Worm (Caenorhabditis elegans) whole organism, young adult: ENCODE data around the gene cey-4.

Experiments used
- C06A6.2 ChIP-seq: fragments of 200-800 bp; sonication (Bioruptor generic); conservative IDR thresholded peaks from 2 replicates; pipeline ENCODE4 v1.3.6; 2022; ENCODE audit warnings: missing genetic modification characterization, missing compliant biosample characterization
- D2030.7 ChIP-seq: fragments of 200-800 bp; sonication (Bioruptor generic); IDR thresholded peaks from 2 replicates; pipeline ENCODE4 v1.3.6; 2022; ENCODE audit warnings: missing genetic modification reagents, missing genetic modification characterization, missing compliant biosample characterization
- F23B12.7 ChIP-seq: sonication (generic microtip); optimal IDR thresholded peaks from 2 replicates; lab custom pipeline; 2017; ENCODE audit warnings: missing genetic modification characterization, mild to moderate bottlenecking, missing compliant biosample characterization, antibody characterized with exemption, moderate library complexity; ENCODE audit not compliant: insufficient read depth
- F33H1.4 ChIP-seq: fragments of 200-800 bp; sonication (Bioruptor generic); IDR thresholded peaks from 2 replicates; pipeline ENCODE4 v1.3.6; 2022; ENCODE audit warnings: missing genetic modification reagents, missing genetic modification characterization, missing compliant biosample characterization
- F57C9.4 ChIP-seq: sonication (generic microtip); optimal IDR thresholded peaks from 2 replicates; lab custom pipeline; 2017; ENCODE audit warnings: mild to moderate bottlenecking, missing genetic modification characterization, missing compliant biosample characterization
- T07F8.4 ChIP-seq: sonication (generic microtip); optimal IDR thresholded peaks from 2 replicates; lab custom pipeline; 2016; ENCODE audit warnings: mild to moderate bottlenecking, missing genetic modification characterization, moderate library complexity, missing compliant biosample characterization
- Y53F4B.3 ChIP-seq: fragments of 200-800 bp; sonication (Bioruptor generic); IDR thresholded peaks from 2 replicates; pipeline ENCODE4 v1.3.6; 2022; ENCODE audit warnings: missing genetic modification reagents, missing genetic modification characterization, missing compliant biosample characterization
- Y53G8AR.9 ChIP-seq: fragments of 200-800 bp; sonication (Bioruptor generic); conservative IDR thresholded peaks from 2 replicates; pipeline ENCODE4 v1.3.6; 2022; ENCODE audit warnings: missing genetic modification reagents, missing genetic modification characterization, missing compliant biosample characterization
- Y67H2A.10 ChIP-seq: fragments of 200-800 bp; sonication (Bioruptor generic); conservative IDR thresholded peaks from 2 replicates; pipeline ENCODE4 v1.3.6; 2022; ENCODE audit warnings: missing genetic modification reagents, missing genetic modification characterization, missing compliant biosample characterization
- Y79H2A.3 ChIP-seq: fragments of 200-800 bp; sonication (Bioruptor generic); conservative IDR thresholded peaks from 2 replicates; pipeline ENCODE4 v1.3.6; 2022; ENCODE audit warnings: missing genetic modification reagents, missing genetic modification characterization, missing compliant biosample characterization
- ama-1 ChIP-seq, 3 experiments: fragments of 150-350 bp in 1 of 3; sonication (generic microtip) in 2 of 3; optimal IDR thresholded peaks; 2 replicates each; lab custom pipeline; 2014 to 2018; ENCODE audit warnings: missing biosample characterization in 2 of 3, missing genetic modification characterization in 2 of 3, missing genetic modification reagents in 2 of 3
- attf-3 ChIP-seq: fragments of 200-800 bp; sonication (Bioruptor generic); conservative IDR thresholded peaks from 2 replicates; pipeline ENCODE4 v1.3.6; 2022; ENCODE audit warnings: missing genetic modification reagents, missing genetic modification characterization, missing compliant biosample characterization
- bed-1 ChIP-seq: fragments of 200-800 bp; sonication (Bioruptor generic); IDR thresholded peaks from 2 replicates; pipeline ENCODE4 v1.3.6; 2022; ENCODE audit warnings: missing genetic modification reagents, missing genetic modification characterization, missing compliant biosample characterization
- cebp-1 ChIP-seq, 2 experiments: fragments of 200-800 bp in 1 of 2; sonication (Bioruptor generic) in 1 of 2; sonication (generic microtip) in 1 of 2; IDR thresholded peaks in 1 of 2; optimal IDR thresholded peaks in 1 of 2; 2 replicates each; pipeline versions ENCODE4 v1.3.6 to Lab custom; 2017 to 2022; ENCODE audit warnings: missing compliant biosample characterization in 2 of 2, missing genetic modification characterization in 2 of 2, mild to moderate bottlenecking in 1 of 2, missing genetic modification reagents in 1 of 2, moderate library complexity in 1 of 2
- cebp-2 ChIP-seq: fragments of 200-800 bp; sonication (Bioruptor generic); IDR thresholded peaks from 2 replicates; pipeline ENCODE4 v1.3.6; 2022; ENCODE audit warnings: missing genetic modification characterization, missing compliant biosample characterization
- ceh-58 ChIP-seq: fragments of 200-800 bp; sonication (Bioruptor generic); IDR thresholded peaks from 2 replicates; pipeline ENCODE4 v1.3.6; 2022; ENCODE audit warnings: missing genetic modification characterization, missing compliant biosample characterization
- ceh-91 ChIP-seq: fragments of 200-800 bp; sonication (Bioruptor generic); IDR thresholded peaks from 2 replicates; pipeline ENCODE4 v1.3.6; 2022; ENCODE audit warnings: missing genetic modification reagents, missing genetic modification characterization, missing compliant biosample characterization
- chd-7 ChIP-seq: sonication (generic microtip); optimal IDR thresholded peaks from 2 replicates; lab custom pipeline; 2016; ENCODE audit warnings: mild to moderate bottlenecking, missing genetic modification characterization, moderate library complexity, missing compliant biosample characterization
- dox-1 ChIP-seq: fragments of 200-800 bp; sonication (Bioruptor generic); IDR thresholded peaks from 2 replicates; pipeline ENCODE4 v1.3.6; 2022; ENCODE audit warnings: missing genetic modification reagents, missing genetic modification characterization, missing compliant biosample characterization
- dpff-1 ChIP-seq: sonication (generic microtip); optimal IDR thresholded peaks from 2 replicates; lab custom pipeline; 2017; ENCODE audit warnings: mild to moderate bottlenecking, missing genetic modification characterization, missing compliant biosample characterization
- efl-1 ChIP-seq: fragments of 150-350 bp; optimal IDR thresholded peaks from 2 replicates; lab custom pipeline; 2014; ENCODE audit warnings: missing biosample characterization, missing genetic modification reagents, missing genetic modification characterization
- ets-4 ChIP-seq: fragments of 200-800 bp; sonication (Bioruptor generic); optimal IDR thresholded peaks from 2 replicates; lab custom pipeline; 2018; ENCODE audit warnings: mild to moderate bottlenecking, missing genetic modification characterization, missing compliant biosample characterization
- him-1 ChIP-seq: sonication (generic microtip); optimal IDR thresholded peaks from 2 replicates; lab custom pipeline; 2016; ENCODE audit warnings: missing genotype, missing genetic modification reagents, missing genetic modification characterization, missing compliant biosample characterization
- hrde-1 ChIP-seq: sonication (generic microtip); optimal IDR thresholded peaks from 2 replicates; lab custom pipeline; 2016; ENCODE audit warnings: missing genetic modification characterization, mild to moderate bottlenecking, missing compliant biosample characterization, moderate library complexity, missing genotype, missing genetic modification reagents, borderline replicate concordance
- hsf-1 ChIP-seq: fragments of 200-800 bp; sonication (Bioruptor generic); IDR thresholded peaks from 2 replicates; pipeline ENCODE4 v1.3.6; 2022; ENCODE audit warnings: missing genetic modification reagents, missing genetic modification characterization, missing compliant biosample characterization
- lag-1 ChIP-seq: fragments of 200-800 bp; sonication (Bioruptor generic); IDR thresholded peaks from 2 replicates; pipeline ENCODE4 v1.3.6; 2022; ENCODE audit warnings: missing genetic modification reagents, missing genetic modification characterization, missing compliant biosample characterization
- let-607 ChIP-seq, 2 experiments: fragments of 200-800 bp in 1 of 2; sonication (Bioruptor generic) in 1 of 2; sonication (generic microtip) in 1 of 2; optimal IDR thresholded peaks; 2 replicates each; lab custom pipeline; 2016 to 2018; ENCODE audit warnings: mild to moderate bottlenecking in 2 of 2, missing compliant biosample characterization in 2 of 2, missing genetic modification characterization in 2 of 2, moderate library complexity in 2 of 2, missing genotype in 1 of 2
- lin-40 ChIP-seq: sonication (generic microtip); optimal IDR thresholded peaks from 2 replicates; lab custom pipeline; 2016; ENCODE audit warnings: missing genetic modification characterization, mild to moderate bottlenecking, missing compliant biosample characterization, missing genotype, missing genetic modification reagents
- lir-1 ChIP-seq: fragments of 200-800 bp; sonication (Bioruptor generic); conservative IDR thresholded peaks from 2 replicates; pipeline ENCODE4 v1.3.6; 2022; ENCODE audit warnings: missing genetic modification reagents, missing genetic modification characterization, missing compliant biosample characterization
- lsl-1 ChIP-seq: fragments of 200-800 bp; sonication (Bioruptor generic); optimal IDR thresholded peaks from 2 replicates; lab custom pipeline; 2018; ENCODE audit warnings: mild to moderate bottlenecking, missing genetic modification characterization, moderate library complexity, missing compliant biosample characterization
- madf-6 ChIP-seq: fragments of 200-800 bp; sonication (Bioruptor generic); IDR thresholded peaks from 2 replicates; pipeline ENCODE4 v1.3.6; 2022; ENCODE audit warnings: missing genetic modification reagents, missing genetic modification characterization, missing compliant biosample characterization
- madf-8 ChIP-seq: fragments of 200-800 bp; sonication (Bioruptor generic); conservative IDR thresholded peaks from 2 replicates; pipeline ENCODE4 v1.3.6; 2022; ENCODE audit warnings: missing genetic modification reagents, missing genetic modification characterization, missing compliant biosample characterization
- mes-4 ChIP-seq: sonication (generic microtip); optimal IDR thresholded peaks from 2 replicates; lab custom pipeline; 2016; ENCODE audit warnings: missing genotype, missing genetic modification characterization, missing compliant biosample characterization
- nfyb-1 ChIP-seq: fragments of 200-800 bp; sonication (Bioruptor generic); IDR thresholded peaks from 2 replicates; pipeline ENCODE4 v1.3.6; 2022; ENCODE audit warnings: missing genetic modification reagents, missing genetic modification characterization, missing compliant biosample characterization
- nhr-80 ChIP-seq: sonication (generic microtip); optimal IDR thresholded peaks from 2 replicates; lab custom pipeline; 2016; ENCODE audit warnings: missing genetic modification characterization, missing compliant biosample characterization
- nhr-90 ChIP-seq: sonication (generic microtip); optimal IDR thresholded peaks from 2 replicates; lab custom pipeline; 2016; ENCODE audit warnings: missing genotype, mild to moderate bottlenecking, missing genetic modification characterization, missing compliant biosample characterization
- sdz-38 ChIP-seq: sonication (generic microtip); optimal IDR thresholded peaks from 2 replicates; lab custom pipeline; 2016; ENCODE audit warnings: missing genotype, missing genetic modification characterization, missing compliant biosample characterization
- sea-2 ChIP-seq: fragments of 200-800 bp; sonication (Bioruptor generic); IDR thresholded peaks from 2 replicates; pipeline ENCODE4 v1.3.6; 2022; ENCODE audit warnings: missing genetic modification characterization, missing compliant biosample characterization
- tbx-9 ChIP-seq: sonication (generic microtip); optimal IDR thresholded peaks from 2 replicates; lab custom pipeline; 2016; ENCODE audit warnings: borderline replicate concordance, missing genetic modification characterization, inconsistent platforms, missing compliant biosample characterization
- xnd-1 ChIP-seq: sonication (generic microtip); optimal IDR thresholded peaks from 2 replicates; lab custom pipeline; 2016; ENCODE audit warnings: missing genotype, missing genetic modification reagents, missing genetic modification characterization, missing compliant biosample characterization
- zfh-2 ChIP-seq: fragments of 200-800 bp; sonication (Bioruptor generic); conservative IDR thresholded peaks from 2 replicates; pipeline ENCODE4 v1.3.6; 2022; ENCODE audit warnings: missing genetic modification reagents, missing genetic modification characterization, missing compliant biosample characterization
- ztf-25 ChIP-seq: fragments of 200-800 bp; sonication (Bioruptor generic); IDR thresholded peaks from 2 replicates; pipeline ENCODE4 v1.3.6; 2022; ENCODE audit warnings: missing genetic modification reagents, missing genetic modification characterization, missing compliant biosample characterization
- ztf-26 ChIP-seq: sonication (generic microtip); optimal IDR thresholded peaks from 2 replicates; lab custom pipeline; 2017; ENCODE audit warnings: missing genetic modification characterization, missing compliant biosample characterization

Gene cey-4

DNA sequence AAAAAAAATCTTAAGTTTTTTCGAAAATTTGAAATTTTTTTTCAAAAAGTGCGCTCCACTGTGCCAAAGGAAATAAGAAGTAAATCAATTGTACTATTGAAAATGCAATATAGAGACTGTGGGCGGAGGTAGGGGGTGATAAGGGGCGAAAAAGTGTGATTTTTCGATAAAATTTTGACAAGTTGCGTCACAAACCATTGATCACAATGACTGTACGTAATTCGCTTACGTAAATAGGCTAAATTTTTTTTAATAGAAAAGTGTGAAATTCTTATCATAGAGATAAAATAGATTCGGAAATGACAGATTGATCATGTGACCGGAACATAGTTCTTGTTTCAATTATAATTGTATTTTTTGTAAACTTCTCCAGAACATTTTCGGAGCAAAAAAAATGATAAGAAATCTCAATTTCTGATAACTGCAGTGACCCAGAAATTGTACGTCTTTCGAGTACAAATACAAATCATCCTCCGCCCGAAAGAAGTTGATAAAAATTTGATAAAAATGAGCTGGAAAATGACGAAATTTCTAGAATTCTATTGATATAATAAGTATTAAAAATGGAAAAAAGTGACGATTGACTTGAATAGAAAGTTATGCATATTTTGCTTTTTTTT, 45.9 kb downstream of the cey-4 start (continued):
- TF ChIP-seq ceh-58 (GFP tag; lab: Robert Waterston, UW) (no peak), F57C9.4 (tag; lab: Kevin White, UChicago) (no peak)
- TF ChIP-seq, all 124 proteins: peak for 6

DNA sequence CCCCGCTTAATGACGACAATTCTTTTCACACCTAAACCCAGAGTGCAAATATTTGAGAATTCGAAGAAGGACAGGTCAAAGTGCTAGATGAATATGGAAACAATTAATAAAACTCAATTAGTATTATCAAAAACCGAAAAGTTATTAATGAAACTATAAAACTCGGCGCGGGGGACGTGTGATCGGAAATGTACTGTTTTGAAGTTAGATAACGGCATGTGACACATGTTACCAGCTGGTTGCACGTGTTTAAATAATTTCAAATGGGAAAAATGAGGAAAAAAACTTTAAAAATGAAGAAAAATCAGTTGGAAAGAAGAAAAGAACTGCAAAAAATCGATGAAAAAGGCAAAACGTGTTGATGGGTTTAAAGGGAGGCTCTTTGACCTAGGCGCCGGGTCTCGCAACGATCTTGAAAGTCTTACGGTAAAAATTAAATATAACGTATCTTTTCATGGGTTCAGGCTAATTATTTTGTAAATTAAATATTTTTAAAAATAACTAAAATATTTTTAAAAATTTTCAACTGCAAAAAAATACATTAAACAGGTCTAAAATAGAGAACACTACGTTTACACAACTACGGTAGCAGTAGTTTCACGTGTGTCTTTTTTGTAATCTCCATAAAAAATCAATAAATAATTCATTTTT, 47.8 kb downstream of the cey-4 start:
- peak; percentile 78 for TF ChIP-seq madf-6 (GFP tag; lab: Robert Waterston, UW)
- no peak for TF ChIP-seq sea-2 (GFP tag; lab: Robert Waterston, UW)
- TF ChIP-seq efl-1 (GFP tag; lab: Kevin White, UChicago) = no peak
- TF ChIP-seq hrde-1 = no peak
- TF ChIP-seq let-607 (tag; optimal IDR thresholded peaks at IDR 0.05; lab: Kevin White, UChicago) = peak in 1 of 2 experiments; percentile 61
- peak; percentile 56 for TF ChIP-seq madf-8
- TF ChIP-seq F23B12.7 (tag; lab: Kevin White, UChicago) = peak; percentile 16
- peak; percentile 42; the same call in 1 of the 2 replicates for TF ChIP-seq D2030.7 (GFP tag; lab: Robert Waterston, UW)
- no peak for TF ChIP-seq dpff-1 (tag; lab: Kevin White, UChicago)
- TF ChIP-seq cebp-1 (GFP tag; IDR thresholded peaks at IDR 0.05; lab: Robert Waterston, UW) = no peak
- TF ChIP-seq cebp-1 (tag; optimal IDR thresholded peaks at IDR 0.05; lab: Kevin White, UChicago) = peak; percentile 31
- 0 out of 2 replicates have a peak, but pooled peaks have one; percentile 48 for TF ChIP-seq Y53G8AR.9 (GFP tag; lab: Robert Waterston, UW)
- TF ChIP-seq C06A6.2 (GFP tag; lab: Robert Waterston, UW) = no peak
- TF ChIP-seq bed-1 (GFP tag; lab: Robert Waterston, UW) = no peak
- no peak for TF ChIP-seq attf-3 (GFP tag; lab: Robert Waterston, UW)
- no peak for TF ChIP-seq tbx-9
- no peak for TF ChIP-seq cebp-2 (GFP tag; lab: Robert Waterston, UW)
- TF ChIP-seq sdz-38 (tag; lab: Kevin White, UChicago) = no peak
- TF ChIP-seq lin-40 (tag; lab: Kevin White, UChicago) = no peak
- TF ChIP-seq nhr-80 (tag; lab: Kevin White, UChicago) = peak; percentile 4
- no peak for TF ChIP-seq mes-4 (tag; lab: Kevin White, UChicago)
- peak; percentile 6 for TF ChIP-seq him-1
- TF ChIP-seq lag-1 (GFP tag; lab: Robert Waterston, UW) = no peak
- TF ChIP-seq F33H1.4 (GFP tag; lab: Robert Waterston, UW) = peak; percentile 88
- TF ChIP-seq hsf-1 (GFP tag; lab: Robert Waterston, UW) = no peak
- 0 out of 2 replicates have a peak, but pooled peaks have one; percentile 23 for TF ChIP-seq nfyb-1
- peak; percentile 96 for TF ChIP-seq lsl-1 (GFP tag; lab: Kevin White, UChicago)
- TF ChIP-seq xnd-1 = peak; percentile 77
- no peak for TF ChIP-seq ets-4 (GFP tag; lab: Kevin White, UChicago)
- no peak for TF ChIP-seq Y67H2A.10 (GFP tag; lab: Robert Waterston, UW)
- peak; percentile 37; the same call in 1 of the 2 replicates for TF ChIP-seq dox-1 (GFP tag; lab: Robert Waterston, UW)

DNA sequence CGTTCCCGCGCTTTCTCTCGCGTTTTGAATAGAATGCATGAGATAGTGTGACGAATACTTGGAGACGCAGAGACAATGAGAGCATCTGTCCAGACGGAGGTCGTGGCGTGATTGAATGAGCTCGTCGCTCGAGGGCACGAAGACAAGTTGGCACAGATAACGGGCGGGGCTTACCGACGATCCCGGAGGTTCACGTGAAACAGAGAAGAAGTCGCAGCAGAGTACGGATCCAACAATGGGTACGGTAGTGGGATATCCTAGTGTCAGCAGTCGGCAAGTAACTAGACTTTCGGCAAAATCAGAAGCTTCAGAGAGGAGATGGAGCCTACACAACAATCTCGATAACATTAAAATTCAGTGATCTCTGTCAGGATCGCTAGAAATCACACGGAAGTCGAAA, 48.7 kb downstream of the cey-4 start:
- TF ChIP-seq nfyb-1 (peak; percentile 74; the same call in 1 of the 2 replicates), ztf-25 (no peak), ceh-58 (GFP tag; lab: Robert Waterston, UW) (no peak), lag-1 (GFP tag; lab: Robert Waterston, UW) (no peak), ceh-91 (GFP tag; lab: Robert Waterston, UW) (no peak), T07F8.4 (tag; lab: Kevin White, UChicago) (no peak), chd-7 (tag; lab: Kevin White, UChicago) (peak; percentile 65), nhr-90 (tag; lab: Kevin White, UChicago) (peak; percentile 20), ama-1 (optimal IDR thresholded peaks at IDR 0.05; lab: Kevin White, UChicago) (no peak), ama-1 (GFP tag; optimal IDR thresholded peaks at IDR 0.05; lab: Kevin White, UChicago) (no peak), Y53F4B.3 (GFP tag; lab: Robert Waterston, UW) (no peak), lir-1 (no peak), let-607 (tag; optimal IDR thresholded peaks at IDR 0.05; lab: Kevin White, UChicago) (no peak), sea-2 (GFP tag; lab: Robert Waterston, UW) (no peak), zfh-2 (peak; percentile 82), ztf-26 (tag; lab: Kevin White, UChicago) (no peak), Y79H2A.3 (GFP tag; lab: Robert Waterston, UW) (no peak), cebp-1 (GFP tag; IDR thresholded peaks at IDR 0.05; lab: Robert Waterston, UW) (no peak), cebp-1 (tag; optimal IDR thresholded peaks at IDR 0.05; lab: Kevin White, UChicago) (peak; percentile 34)
